Fruit fly (Drosophila melanogaster): ENCODE results near the gene CG1523.

Gene CG1523

dm6 chr3R:28810942-28811676 lies 8.4 kb downstream of the CG1523 start, which contains the start of gene wdn:
wdn (minus strand) TSS chr3R:28811337.
- TF ChIP-seq woc (GFP tag; optimal IDR thresholded peaks at IDR 0.05) (peak; percentile 43), Myc (optimal IDR thresholded peaks at IDR 0.05) (peak; percentile 95), HLH106 (tag; optimal IDR thresholded peaks at IDR 0.05) (peak; percentile 6), rgr (GFP tag; optimal IDR thresholded peaks at IDR 0.05) (no peak)

- no peak for TF ChIP-seq Vsx2 (GFP tag; optimal IDR thresholded peaks at IDR 0.05; ENCODE audit: partially characterized antibody)
- no peak for TF ChIP-seq CG9705 (GFP tag; optimal IDR thresholded peaks at IDR 0.05)
- TF ChIP-seq Jra (GFP tag; optimal IDR thresholded peaks at IDR 0.05) = no peak
- no peak for TF ChIP-seq Dfd (GFP tag; optimal IDR thresholded peaks at IDR 0.05)
- no peak for TF ChIP-seq sv (GFP tag; optimal IDR thresholded peaks at IDR 0.05)
- TF ChIP-seq rgr (GFP tag; optimal IDR thresholded peaks at IDR 0.05) = no peak
- TF ChIP-seq foxo (GFP tag; optimal IDR thresholded peaks at IDR 0.05) = no peak
- TF ChIP-seq CG32264 (GFP tag; optimal IDR thresholded peaks at IDR 0.05) = no peak
- no peak for TF ChIP-seq OdsH (GFP tag; optimal IDR thresholded peaks at IDR 0.05)
- TF ChIP-seq jim (GFP tag; optimal IDR thresholded peaks at IDR 0.05) = no peak
Observed at dm6 chr3R:28806402-28806801, 13.1 kb downstream of the CG1523 start, which contains the start of gene CheB98a. CheB98a (plus strand) TSS chr3R:28806702.

- TF ChIP-seq fru (GFP tag; optimal IDR thresholded peaks at IDR 0.05) (peak; percentile 26), jim (GFP tag; optimal IDR thresholded peaks at IDR 0.05) (no peak)
Observed at dm6 chr3R:28805164-28805563, 14.3 kb downstream of the CG1523 start.

- TF ChIP-seq CrebA (GFP tag; optimal IDR thresholded peaks at IDR 0.05; ENCODE audit: borderline replicate concordance) (no peak), Dfd (GFP tag; optimal IDR thresholded peaks at IDR 0.05) (no peak), Sp1 (GFP tag; optimal IDR thresholded peaks at IDR 0.05) (no peak), GATAd (GFP tag; optimal IDR thresholded peaks at IDR 0.05) (no peak), h (GFP tag; optimal IDR thresholded peaks at IDR 0.05) (no peak), HLH106 (tag; optimal IDR thresholded peaks at IDR 0.05) (no peak), Myc (optimal IDR thresholded peaks at IDR 0.05) (no peak), lola (GFP tag; optimal IDR thresholded peaks at IDR 0.05) (no peak), dsf (GFP tag; optimal IDR thresholded peaks at IDR 0.05; ENCODE audit: borderline replicate concordance) (no peak), Rel (GFP tag; optimal IDR thresholded peaks at IDR 0.05) (no peak), Rel (tag; optimal IDR thresholded peaks at IDR 0.05) (no peak), Hr78 (GFP tag; optimal IDR thresholded peaks at IDR 0.05) (no peak), sage (GFP tag; optimal IDR thresholded peaks at IDR 0.05) (no peak), dmrt93B (GFP tag; optimal IDR thresholded peaks at IDR 0.05) (no peak), dl (GFP tag; optimal IDR thresholded peaks at IDR 0.05; ENCODE audit: insufficient read depth in 1 of 2, partially characterized antibody in 2 of 2) (no peak), jim (GFP tag; optimal IDR thresholded peaks at IDR 0.05) (no peak)
Observed at dm6 chr3R:28790222-28790621, 29.2 kb downstream of the CG1523 start, which contains the start of gene intr. intr (plus strand) TSS chr3R:28790522.

dm6 chr3R:28789317-28789716 lies 30.2 kb downstream of the CG1523 start, which contains the start of gene CG34295:
CG34295 (plus strand) TSS chr3R:28789617.
- TF ChIP-seq Rel (GFP tag; optimal IDR thresholded peaks at IDR 0.05) = no peak
- no peak for TF ChIP-seq Rel (tag; optimal IDR thresholded peaks at IDR 0.05)
- TF ChIP-seq ey (GFP tag; optimal IDR thresholded peaks at IDR 0.05) = no peak
- no peak for TF ChIP-seq h (GFP tag; optimal IDR thresholded peaks at IDR 0.05)
- no peak for TF ChIP-seq Abd-B (GFP tag; optimal IDR thresholded peaks at IDR 0.05)
- no peak for TF ChIP-seq lola (GFP tag; optimal IDR thresholded peaks at IDR 0.05)
- TF ChIP-seq Jra (GFP tag; optimal IDR thresholded peaks at IDR 0.05) = no peak

dm6 chr3R:28775703-28776102 lies 43.8 kb downstream of the CG1523 start:
- peak; percentile 90 for TF ChIP-seq Dfd (GFP tag; optimal IDR thresholded peaks at IDR 0.05)
- TF ChIP-seq dsf (GFP tag; optimal IDR thresholded peaks at IDR 0.05; ENCODE audit: borderline replicate concordance) = no peak
